Fruit fly (Drosophila melanogaster): ENCODE measurements around the gene ss.

- TF ChIP-seq pan (optimal IDR thresholded peaks at IDR 0.05) = no peak
- TF ChIP-seq Vsx2 (GFP tag; optimal IDR thresholded peaks at IDR 0.05; ENCODE audit: partially characterized antibody) = peak; percentile 75
- TF ChIP-seq Hr78 (GFP tag; optimal IDR thresholded peaks at IDR 0.05) = no peak
- no peak for TF ChIP-seq Myc (optimal IDR thresholded peaks at IDR 0.05)
- no peak for TF ChIP-seq psq (GFP tag; optimal IDR thresholded peaks at IDR 0.05)
- no peak for TF ChIP-seq CrebA (GFP tag; optimal IDR thresholded peaks at IDR 0.05; ENCODE audit: borderline replicate concordance)
- TF ChIP-seq h (GFP tag; optimal IDR thresholded peaks at IDR 0.05) = no peak
- no peak for TF ChIP-seq tai (GFP tag; optimal IDR thresholded peaks at IDR 0.05)
- TF ChIP-seq Sp1 (GFP tag; optimal IDR thresholded peaks at IDR 0.05) = no peak
- no peak for TF ChIP-seq Dfd (GFP tag; optimal IDR thresholded peaks at IDR 0.05)
- TF ChIP-seq sage (GFP tag; optimal IDR thresholded peaks at IDR 0.05) = no peak
Observed at dm6 chr3R:16447448-16448045, 44.1 kb upstream of the ss start.
